Worm (Caenorhabditis elegans): Measurements from ENCODE around the gene srw-2.

- TF ChIP-seq aly-1 (tag; optimal IDR thresholded peaks at IDR 0.05), result no peak
- TF ChIP-seq ama-1 (optimal IDR thresholded peaks at IDR 0.05), result no peak
- no peak for TF ChIP-seq tbx-37 (GFP tag; conservative IDR thresholded peaks at IDR 0.05)
Measured at ce11 chrV:2879801-2880200, 49.1 kb downstream of the srw-2 start, which contains the start of gene str-39.

Measured in whole organism, early embryonic.